Fruit fly (Drosophila melanogaster) whole organism, embryonic: ENCODE data around the gene CG2767.

Experiments used
- CG11695 ChIP-seq: fragments of 200-800 bp; sonication (Bioruptor generic); IDR thresholded peaks from 3 replicates; pipeline ENCODE4 v1.3.6; 2022; ENCODE audit warnings: missing biosample characterization, missing genetic modification characterization
- CG4424 ChIP-seq: fragments of 200-800 bp; sonication (Bioruptor generic); optimal IDR thresholded peaks from 3 replicates; lab custom pipeline; 2016; ENCODE audit warnings: missing biosample characterization, missing genetic modification characterization
- Dad ChIP-seq: fragments of 200-800 bp; sonication (Bioruptor generic); optimal IDR thresholded peaks from 3 replicates; lab custom pipeline; 2016; ENCODE audit warnings: missing biosample characterization, missing genetic modification characterization
- Spps ChIP-seq: fragments of 200-800 bp; sonication (Bioruptor generic); optimal IDR thresholded peaks from 2 replicates; lab custom pipeline; 2018; ENCODE audit warnings: missing biosample characterization, mild to moderate bottlenecking, missing genetic modification characterization
- ase ChIP-seq: fragments of 200-800 bp; sonication (Bioruptor generic); IDR thresholded peaks from 3 replicates; pipeline ENCODE4 v1.3.6; 2022; ENCODE audit warnings: missing biosample characterization, missing genetic modification characterization
- cad ChIP-seq: fragments of >200 bp; optimal IDR thresholded peaks from 2 replicates; lab custom pipeline; 2017; ENCODE audit warnings: missing biosample characterization, missing genetic modification characterization
- nerfin-1 ChIP-seq: fragments of 200-800 bp; sonication (Bioruptor generic); optimal IDR thresholded peaks from 3 replicates; lab custom pipeline; 2019; ENCODE audit warnings: missing biosample characterization, mild to moderate bottlenecking, missing genetic modification characterization, moderate library complexity
- trh ChIP-seq: fragments of 200-800 bp; sonication (Bioruptor generic); optimal IDR thresholded peaks from 2 replicates; lab custom pipeline; 2016; ENCODE audit warnings: missing biosample characterization, missing genetic modification characterization
- tx ChIP-seq: fragments of 200-800 bp; sonication (Bioruptor generic); optimal IDR thresholded peaks from 2 replicates; lab custom pipeline; 2016; ENCODE audit warnings: missing biosample characterization, missing genetic modification characterization

DNA sequence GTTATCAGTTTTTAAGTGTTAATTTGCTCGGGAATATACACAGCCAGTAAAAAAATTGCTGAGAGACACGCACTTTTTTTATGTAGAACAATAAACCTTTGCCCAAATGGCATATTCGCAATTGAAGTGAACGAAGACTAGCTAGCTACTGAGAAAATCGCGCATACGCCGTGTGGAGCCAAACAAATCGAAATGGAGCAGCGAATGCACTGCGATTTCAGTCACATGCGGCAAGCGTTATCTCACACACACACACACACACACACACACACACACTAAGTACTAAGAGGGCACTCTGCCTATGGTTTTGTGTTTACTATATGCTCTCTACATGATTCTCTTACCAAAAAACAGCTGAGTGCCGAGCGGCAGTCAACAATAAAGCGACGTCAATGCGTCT is 14.4 kb downstream of the CG2767 start:
- TF ChIP-seq CG4424 (GFP tag; lab: Kevin White, UChicago) (no peak), Spps (tag; lab: Kevin White, UChicago) (no peak), ase (GFP tag; lab: Robert Waterston, UW) (no peak), trh (GFP tag; lab: Kevin White, UChicago) (no peak), tx (GFP tag; lab: Kevin White, UChicago) (no peak), Dad (GFP tag; lab: Kevin White, UChicago) (no peak), CG11695 (GFP tag; lab: Robert Waterston, UW) (no peak), cad (no peak), nerfin-1 (tag; lab: Kevin White, UChicago) (no peak)
